Worm (Caenorhabditis elegans): Measurements from ENCODE around the gene F20D6.15.

DNA sequence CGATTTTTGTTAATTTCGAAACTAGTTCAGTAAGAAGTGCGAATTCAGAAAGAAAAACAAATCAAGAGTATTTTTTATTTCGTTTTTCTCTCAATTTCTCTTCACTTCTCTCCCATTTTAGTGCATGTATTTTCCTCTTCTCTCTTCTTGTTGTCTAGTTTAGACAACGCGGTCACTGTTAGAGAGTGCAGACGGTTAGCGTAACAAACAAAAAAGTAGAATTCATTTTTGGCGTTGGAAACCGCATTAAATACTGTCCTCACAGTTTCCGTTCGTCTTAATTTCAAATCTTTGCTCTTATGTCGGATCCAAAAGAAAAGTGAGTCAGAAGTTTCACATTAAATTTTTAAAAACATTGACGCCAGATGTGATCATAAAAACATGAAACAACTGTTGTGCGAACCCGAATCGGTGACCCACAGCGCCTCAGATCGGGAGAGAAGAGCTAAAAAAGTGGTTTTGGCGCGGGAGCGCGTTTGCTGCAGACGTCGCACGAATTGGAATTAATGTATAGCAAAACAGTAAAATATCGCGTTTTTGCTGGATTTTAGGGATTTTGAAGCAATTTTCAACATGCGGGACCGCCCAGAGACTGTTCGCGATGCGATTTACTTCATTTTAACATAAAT, 9.2 kb downstream of the F20D6.15 start, which contains the start of gene srp-7:
- TF ChIP-seq syd-9 (tag; optimal IDR thresholded peaks at IDR 0.05) (no peak), lim-6 (tag; optimal IDR thresholded peaks at IDR 0.05) (no peak), odd-2 (tag; optimal IDR thresholded peaks at IDR 0.05) (no peak), ceh-2 (tag; optimal IDR thresholded peaks at IDR 0.05) (no peak), lin-11 (tag; optimal IDR thresholded peaks at IDR 0.05) (no peak), pha-2 (tag; optimal IDR thresholded peaks at IDR 0.05) (no peak), ceh-22 (tag; optimal IDR thresholded peaks at IDR 0.05) (no peak)
